Fruit fly (Drosophila melanogaster) whole organism, embryonic: ENCODE results near the gene CG12818.

Source experiments
- Antp ChIP-seq: fragments of 200-800 bp; sonication (Bioruptor generic); optimal IDR thresholded peaks from 3 replicates; lab custom pipeline; 2016; ENCODE audit warnings: missing biosample characterization, missing genetic modification characterization
- Awh ChIP-seq: fragments of 200-800 bp; sonication (Bioruptor generic); IDR thresholded peaks from 2 replicates; pipeline ENCODE4, ENCODE4 v1.3.6; 2022; ENCODE audit warnings: missing biosample characterization, missing genetic modification characterization
- BEAF-32 ChIP-seq: fragments of 200-800 bp; sonication (Bioruptor generic); optimal IDR thresholded peaks from 3 replicates; lab custom pipeline; 2017; ENCODE audit warnings: missing biosample characterization, missing genetic modification characterization, mild to moderate bottlenecking, moderate library complexity, missing genetic modification reagents
- Bgb ChIP-seq: fragments of 200-800 bp; sonication (Bioruptor generic); IDR thresholded peaks from 2 replicates; pipeline ENCODE4 v1.3.6; 2022; ENCODE audit warnings: missing biosample characterization, missing genetic modification characterization; ENCODE audit not compliant: partially characterized antibody
- CG12391 ChIP-seq: fragments of 200-800 bp; sonication (Bioruptor generic); optimal IDR thresholded peaks from 3 replicates; lab custom pipeline; 2018; ENCODE audit warnings: missing biosample characterization, mild to moderate bottlenecking, missing genetic modification characterization, moderate library complexity
- CG12744 ChIP-seq: fragments of 200-800 bp; sonication (Bioruptor generic); optimal IDR thresholded peaks from 2 replicates; lab custom pipeline; 2016; ENCODE audit warnings: missing biosample characterization, missing genetic modification characterization
- CG16815 ChIP-seq: fragments of 200-800 bp; sonication (Bioruptor generic); optimal IDR thresholded peaks from 3 replicates; lab custom pipeline; 2017; ENCODE audit warnings: missing biosample characterization, mild to moderate bottlenecking, missing genetic modification characterization
- CG2116 ChIP-seq: fragments of 200-800 bp; sonication (Bioruptor generic); optimal IDR thresholded peaks from 3 replicates; lab custom pipeline; 2018; ENCODE audit warnings: missing biosample characterization, mild to moderate bottlenecking, missing genetic modification characterization
- CG2712 ChIP-seq: fragments of 200-800 bp; optimal IDR thresholded peaks from 3 replicates; lab custom pipeline; 2019; ENCODE audit warnings: missing biosample characterization, mild to moderate bottlenecking, missing genetic modification characterization, moderate library complexity
- CG31388 ChIP-seq: fragments of 200-800 bp; sonication (Bioruptor generic); optimal IDR thresholded peaks from 2 replicates; lab custom pipeline; 2016; ENCODE audit warnings: missing biosample characterization, missing genetic modification characterization
- CG34224 ChIP-seq: fragments of 200-800 bp; sonication (Bioruptor generic); IDR thresholded peaks from 3 replicates; pipeline ENCODE4 v1.3.6; 2022; ENCODE audit warnings: missing biosample characterization, missing genetic modification characterization; ENCODE audit not compliant: partially characterized antibody
- CG3726 ChIP-seq: fragments of 200-800 bp; sonication (Bioruptor generic); IDR thresholded peaks from 3 replicates; pipeline ENCODE4, ENCODE4 v1.3.6; 2022; ENCODE audit warnings: missing biosample characterization, missing genetic modification characterization
- CG3847 ChIP-seq: fragments of 200-800 bp; sonication (Bioruptor generic); IDR thresholded peaks from 2 replicates; pipeline ENCODE4 v1.3.6; 2022; ENCODE audit warnings: missing biosample characterization, missing genetic modification characterization
- CG6683 ChIP-seq: fragments of 200-800 bp; sonication (Bioruptor generic); optimal IDR thresholded peaks from 2 replicates; lab custom pipeline; 2017; ENCODE audit warnings: missing biosample characterization, mild to moderate bottlenecking, missing genetic modification characterization, missing genetic modification reagents
- CG6791 ChIP-seq: fragments of 200-800 bp; sonication (Bioruptor generic); IDR thresholded peaks from 3 replicates; pipeline ENCODE4 v1.3.6; 2022; ENCODE audit warnings: missing biosample characterization, missing genetic modification characterization; ENCODE audit not compliant: partially characterized antibody
- CG7987 ChIP-seq: fragments of 200-800 bp; sonication (Bioruptor generic); optimal IDR thresholded peaks from 2 replicates; lab custom pipeline; 2018; ENCODE audit warnings: missing biosample characterization, mild to moderate bottlenecking, missing genetic modification characterization, moderate library complexity
- D19B ChIP-seq: fragments of 200-800 bp; sonication (Bioruptor generic); optimal IDR thresholded peaks from 2 replicates; lab custom pipeline; 2017; ENCODE audit warnings: missing biosample characterization, mild to moderate bottlenecking, missing genetic modification characterization
- Doc3 ChIP-seq: fragments of 200-800 bp; sonication (Bioruptor generic); IDR thresholded peaks from 3 replicates; pipeline ENCODE4 v1.3.6; 2022; ENCODE audit warnings: missing biosample characterization, missing genetic modification characterization; ENCODE audit not compliant: partially characterized antibody
- Ets65A ChIP-seq: fragments of 200-800 bp; sonication (Bioruptor generic); peaks from one replicate; lab custom pipeline; 2016; ENCODE audit warnings: missing biosample characterization, missing genetic modification characterization
- Ets97D ChIP-seq: fragments of 200-800 bp; sonication (Bioruptor generic); optimal IDR thresholded peaks from 3 replicates; lab custom pipeline; 2016; ENCODE audit warnings: missing biosample characterization, missing genetic modification characterization
- Fer2 ChIP-seq: fragments of 200-800 bp; sonication (Bioruptor generic); optimal IDR thresholded peaks from 2 replicates; lab custom pipeline; 2018; ENCODE audit warnings: missing biosample characterization, mild to moderate bottlenecking, missing genetic modification characterization, moderate library complexity
- H15 ChIP-seq: fragments of 200-800 bp; sonication (Bioruptor generic); IDR thresholded peaks from 3 replicates; pipeline ENCODE4 v1.3.6; 2022; ENCODE audit warnings: missing biosample characterization, missing genetic modification characterization
- HHEX ChIP-seq: fragments of 200-800 bp; sonication (Bioruptor generic); optimal IDR thresholded peaks from 3 replicates; lab custom pipeline; 2017; ENCODE audit warnings: missing biosample characterization, mild to moderate bottlenecking, missing genetic modification characterization, missing genetic modification reagents
- Kr ChIP-seq: fragments of 200-800 bp; sonication (Bioruptor generic); optimal IDR thresholded peaks from 2 replicates; lab custom pipeline; 2017; ENCODE audit warnings: missing biosample characterization, mild to moderate bottlenecking, missing genetic modification characterization
- Lhr ChIP-seq: fragments of 200-800 bp; sonication (Bioruptor generic); optimal IDR thresholded peaks from 3 replicates; lab custom pipeline; 2017; ENCODE audit warnings: mild to moderate bottlenecking, missing biosample characterization, missing genetic modification reagents, missing genetic modification characterization
- Lim3 ChIP-seq: fragments of 200-800 bp; sonication (Bioruptor generic); IDR thresholded peaks from 2 replicates; pipeline ENCODE4 v1.3.6; 2022; ENCODE audit warnings: missing biosample characterization, missing genetic modification characterization
- Nf-YB ChIP-seq: fragments of 200-800 bp; sonication (Bioruptor generic); optimal IDR thresholded peaks from 3 replicates; lab custom pipeline; 2019; ENCODE audit warnings: missing biosample characterization, mild to moderate bottlenecking, missing genetic modification characterization, moderate library complexity
- Poxn ChIP-seq: fragments of 200-800 bp; sonication (Bioruptor generic); IDR thresholded peaks from 2 replicates; pipeline ENCODE4 v1.3.6; 2022; ENCODE audit warnings: missing biosample characterization, missing genetic modification characterization
- Trl ChIP-seq, 3 experiments: fragments of >200 bp in 2 of 3; fragments of 200-800 bp in 1 of 3; sonication (Bioruptor generic) in 1 of 3; optimal IDR thresholded peaks; 2 replicates in 1 of 3; 3 replicates in 2 of 3; lab custom pipeline; 2016 to 2017; ENCODE audit warnings: missing biosample characterization in 1 of 3, missing genetic modification characterization in 1 of 3
- bab2 ChIP-seq: fragments of 200-800 bp; sonication (Bioruptor generic); optimal IDR thresholded peaks from 2 replicates; lab custom pipeline; 2016; ENCODE audit warnings: missing biosample characterization, missing genetic modification characterization
- bigmax ChIP-seq: fragments of 200-800 bp; sonication (Bioruptor generic); optimal IDR thresholded peaks from 2 replicates; lab custom pipeline; 2018; ENCODE audit warnings: missing biosample characterization, mild to moderate bottlenecking, missing genetic modification characterization
- cad ChIP-seq: fragments of >200 bp; optimal IDR thresholded peaks from 2 replicates; lab custom pipeline; 2017; ENCODE audit warnings: missing biosample characterization, missing genetic modification characterization
- da ChIP-seq: fragments of 200-800 bp; sonication (Bioruptor generic); optimal IDR thresholded peaks from 2 replicates; lab custom pipeline; 2016; ENCODE audit warnings: missing biosample characterization, missing genetic modification characterization
- danr ChIP-seq: fragments of 200-800 bp; sonication (Bioruptor generic); IDR thresholded peaks from 2 replicates; pipeline ENCODE4 v1.3.6; 2022; ENCODE audit warnings: missing biosample characterization, missing genetic modification characterization
- dysf ChIP-seq: fragments of 200-800 bp; sonication (Bioruptor generic); IDR thresholded peaks from 3 replicates; pipeline ENCODE4 v1.3.6; 2022; ENCODE audit warnings: missing biosample characterization, missing genetic modification characterization
- ems ChIP-seq: fragments of 200-800 bp; sonication (Bioruptor generic); optimal IDR thresholded peaks from 3 replicates; lab custom pipeline; 2016; ENCODE audit warnings: missing biosample characterization, missing genetic modification characterization
- en ChIP-seq: fragments of 200-800 bp; sonication (Bioruptor generic); optimal IDR thresholded peaks from 2 replicates; lab custom pipeline; 2016; ENCODE audit warnings: missing biosample characterization, missing genetic modification characterization
- gce ChIP-seq: fragments of 200-800 bp; sonication (Bioruptor generic); IDR thresholded peaks from 3 replicates; pipeline ENCODE4 v1.3.6; 2022; ENCODE audit warnings: missing biosample characterization, missing genetic modification characterization
- hth ChIP-seq: fragments of >200 bp; optimal IDR thresholded peaks from 2 replicates; lab custom pipeline; 2017; ENCODE audit warnings: inconsistent platforms
- jing ChIP-seq: fragments of 200-800 bp; sonication (Bioruptor generic); optimal IDR thresholded peaks from 2 replicates; lab custom pipeline; 2018; ENCODE audit warnings: missing biosample characterization, mild to moderate bottlenecking, missing genetic modification characterization
- knrl ChIP-seq: fragments of 200-800 bp; sonication (Bioruptor generic); IDR thresholded peaks from 3 replicates; pipeline ENCODE4 v1.3.6; 2022; ENCODE audit warnings: missing biosample characterization, missing genetic modification characterization; ENCODE audit not compliant: partially characterized antibody
- luna ChIP-seq: fragments of 200-800 bp; sonication (Bioruptor generic); optimal IDR thresholded peaks from 2 replicates; lab custom pipeline; 2016; ENCODE audit warnings: missing biosample characterization, missing genetic modification characterization
- onecut ChIP-seq: fragments of 200-800 bp; sonication (Bioruptor generic); IDR thresholded peaks from 2 replicates; pipeline ENCODE4 v1.3.6; 2022; ENCODE audit warnings: missing biosample characterization, missing genetic modification characterization
- p53 ChIP-seq: fragments of 200-800 bp; sonication (Bioruptor generic); optimal IDR thresholded peaks from 2 replicates; lab custom pipeline; 2016; ENCODE audit warnings: missing biosample characterization, missing genetic modification characterization
- pum ChIP-seq: fragments of 200-800 bp; sonication (Bioruptor generic); optimal IDR thresholded peaks from 2 replicates; lab custom pipeline; 2016; ENCODE audit warnings: missing biosample characterization, missing genetic modification characterization
- row ChIP-seq: fragments of 200-800 bp; sonication (Bioruptor generic); IDR thresholded peaks from 3 replicates; pipeline ENCODE4 v1.3.6; 2022; ENCODE audit warnings: missing biosample characterization, missing genetic modification characterization
- so ChIP-seq: fragments of 200-800 bp; sonication (Bioruptor generic); IDR thresholded peaks from 3 replicates; pipeline ENCODE4 v1.3.6; 2022; ENCODE audit warnings: missing biosample characterization, missing genetic modification characterization
- sob ChIP-seq: fragments of 200-800 bp; sonication (Bioruptor generic); IDR thresholded peaks from 2 replicates; pipeline ENCODE4 v1.3.6; 2022; ENCODE audit warnings: missing biosample characterization, missing genetic modification characterization
- wdn ChIP-seq: fragments of 200-800 bp; sonication (Bioruptor generic); IDR thresholded peaks from 2 replicates; pipeline ENCODE4 v1.3.6; 2022; ENCODE audit warnings: missing biosample characterization, missing genetic modification characterization
- zf30C ChIP-seq: fragments of 200-800 bp; sonication (Bioruptor generic); optimal IDR thresholded peaks from 3 replicates; lab custom pipeline; 2018; ENCODE audit warnings: missing biosample characterization, mild to moderate bottlenecking, missing genetic modification characterization

Gene CG12818

dm6 chr3R:10356563-10357363 lies 25.4 kb downstream of the CG12818 start:
- peak; percentile 57 for TF ChIP-seq Nf-YB
- no peak for TF ChIP-seq bigmax (GFP tag; lab: Kevin White, UChicago)
- no peak for TF ChIP-seq danr (GFP tag; lab: Robert Waterston, UW)
- TF ChIP-seq CG6683 (GFP tag; lab: Kevin White, UChicago): peak; percentile 65
- no peak for TF ChIP-seq Doc3 (GFP tag; lab: Robert Waterston, UW)
- no peak for TF ChIP-seq H15 (GFP tag; lab: Robert Waterston, UW)
- no peak for TF ChIP-seq CG34224 (GFP tag; lab: Robert Waterston, UW)
- peak; percentile 87 for TF ChIP-seq CG2712 (tag; lab: Kevin White, UChicago)
- peak; percentile 34 for TF ChIP-seq CG12744 (GFP tag; lab: Kevin White, UChicago)
- peak; percentile 72 for TF ChIP-seq CG16815 (GFP tag; lab: Kevin White, UChicago)
- no peak for TF ChIP-seq Poxn
- peak; percentile 61 for TF ChIP-seq jing (GFP tag; lab: Kevin White, UChicago)
- peak; percentile 69 for TF ChIP-seq onecut (GFP tag; lab: Robert Waterston, UW)
- peak in 1 of 2 experiments; percentile 65 for TF ChIP-seq Trl (optimal IDR thresholded peaks at IDR 0.05; lab: Kevin White, UChicago)
- TF ChIP-seq Trl (GFP tag; optimal IDR thresholded peaks at IDR 0.05; lab: Kevin White, UChicago): peak; percentile 58
- no peak for TF ChIP-seq CG7987 (GFP tag; lab: Kevin White, UChicago)
- TF ChIP-seq sob (GFP tag; lab: Robert Waterston, UW): no peak
- no peak for TF ChIP-seq luna
- TF ChIP-seq Lim3 (GFP tag; lab: Robert Waterston, UW): no peak
- no peak for TF ChIP-seq wdn
- peak; percentile 19 for TF ChIP-seq CG31388 (GFP tag; lab: Kevin White, UChicago)
- no peak for TF ChIP-seq CG3847 (GFP tag; lab: Robert Waterston, UW)
- no peak for TF ChIP-seq BEAF-32 (GFP tag; lab: Kevin White, UChicago)
- peak; percentile 77 for TF ChIP-seq ems
- TF ChIP-seq Lhr (GFP tag; lab: Kevin White, UChicago): peak; percentile 55
- peak; percentile 61 for TF ChIP-seq D19B (GFP tag; lab: Kevin White, UChicago)
- no peak for TF ChIP-seq gce
- peak; percentile 69 for TF ChIP-seq CG2116 (GFP tag; lab: Kevin White, UChicago)
- TF ChIP-seq en (GFP tag; lab: Kevin White, UChicago): peak; percentile 70
- TF ChIP-seq hth (lab: Kevin White, UChicago): no peak
- TF ChIP-seq zf30C (GFP tag; lab: Kevin White, UChicago): peak; percentile 97
- TF ChIP-seq Antp (GFP tag; lab: Kevin White, UChicago): peak; percentile 65
- TF ChIP-seq Bgb (GFP tag; lab: Robert Waterston, UW): no peak
- TF ChIP-seq pum (GFP tag; lab: Kevin White, UChicago): peak; percentile 64
- no peak for TF ChIP-seq Kr (GFP tag; lab: Kevin White, UChicago)
- 0 out of 2 replicates have a peak, but pooled peaks have one; percentile 86 for TF ChIP-seq Awh (GFP tag; lab: Robert Waterston, UW)
- TF ChIP-seq knrl (GFP tag; lab: Robert Waterston, UW): no peak
- TF ChIP-seq so: no peak
- TF ChIP-seq bab2 (GFP tag; lab: Kevin White, UChicago): peak; percentile 77
- no peak for TF ChIP-seq cad
- TF ChIP-seq CG12391 (tag; lab: Kevin White, UChicago): peak; percentile 90
- no peak for TF ChIP-seq dysf (GFP tag; lab: Robert Waterston, UW)
- no peak for TF ChIP-seq da (GFP tag; lab: Kevin White, UChicago)
- TF ChIP-seq CG6791 (GFP tag; lab: Robert Waterston, UW): no peak
- peak; percentile 45 for TF ChIP-seq Ets97D
- TF ChIP-seq p53: peak; percentile 66
- peak; percentile 77 for TF ChIP-seq HHEX
- no peak for TF ChIP-seq CG3726 (GFP tag; lab: Robert Waterston, UW)
- peak; percentile 46 for TF ChIP-seq Fer2 (tag; lab: Kevin White, UChicago)
- peak; percentile 74 for TF ChIP-seq Ets65A (GFP tag; lab: Kevin White, UChicago)
- no peak for TF ChIP-seq row (GFP tag; lab: Robert Waterston, UW)
